Worm (Caenorhabditis elegans) whole organism, L1 larva: Measurements from ENCODE around the gene C30H6.5.

Source experiments
- C04F5.9 ChIP-seq: sonication (generic microtip); optimal IDR thresholded peaks from 2 replicates; lab custom pipeline; 2016; ENCODE audit warnings: missing genetic modification characterization, missing compliant biosample characterization
- C34B4.2 ChIP-seq: sonication (generic microtip); optimal IDR thresholded peaks from 2 replicates; lab custom pipeline; 2017; ENCODE audit warnings: mild to moderate bottlenecking, missing genetic modification characterization, missing compliant biosample characterization
- aha-1 ChIP-seq: fragments of 150-350 bp; optimal IDR thresholded peaks from 2 replicates; lab custom pipeline; 2014; ENCODE audit warnings: missing biosample characterization, missing genetic modification characterization
- aly-2 ChIP-seq: fragments of 150-350 bp; optimal IDR thresholded peaks from 2 replicates; lab custom pipeline; 2014; ENCODE audit warnings: missing biosample characterization, missing genetic modification characterization
- ceh-8 ChIP-seq: fragments of 200-800 bp; sonication (Bioruptor generic); optimal IDR thresholded peaks from 2 replicates; lab custom pipeline; 2018; ENCODE audit warnings: mild to moderate bottlenecking, missing genetic modification characterization, moderate library complexity, missing compliant biosample characterization
- ceh-82 ChIP-seq, 3 experiments: fragments of 150-350 bp in 1 of 3; sonication (generic microtip) in 2 of 3; optimal IDR thresholded peaks; 2 replicates each; lab custom pipeline; 2014 to 2017; ENCODE audit warnings: missing biosample characterization in 3 of 3, missing genetic modification characterization in 3 of 3
- ceh-90 ChIP-seq: sonication (generic microtip); optimal IDR thresholded peaks from 2 replicates; lab custom pipeline; 2016; ENCODE audit warnings: missing genetic modification characterization, missing compliant biosample characterization
- dpl-1 ChIP-seq, 3 experiments: fragments of 150-350 bp in 2 of 3; sonication (generic microtip) in 1 of 3; optimal IDR thresholded peaks; 2 replicates each; lab custom pipeline; 2014 to 2017; ENCODE audit warnings: missing biosample characterization in 3 of 3, missing genetic modification characterization in 3 of 3, missing genetic modification reagents in 3 of 3
- efl-1 ChIP-seq, 4 experiments: fragments of 150-350 bp; optimal IDR thresholded peaks in 3 of 4; peaks in 1 of 4; 1 replicate in 1 of 4; 2 replicates in 3 of 4; lab custom pipeline; 2014; ENCODE audit warnings: missing biosample characterization in 2 of 4, missing genetic modification characterization in 2 of 4, missing genetic modification reagents in 2 of 4
- egl-13 ChIP-seq: sonication (generic microtip); optimal IDR thresholded peaks from 2 replicates; lab custom pipeline; 2016; ENCODE audit warnings: missing genotype, missing genetic modification reagents, missing genetic modification characterization, missing compliant biosample characterization
- elt-2 ChIP-seq: sonication (generic microtip); optimal IDR thresholded peaks from 2 replicates; lab custom pipeline; 2016; ENCODE audit warnings: missing genetic modification characterization, mild to moderate bottlenecking, inconsistent platforms, missing compliant biosample characterization, missing genetic modification reagents
- fos-1 ChIP-seq: fragments of 150-350 bp; optimal IDR thresholded peaks from 2 replicates; lab custom pipeline; 2014; ENCODE audit warnings: missing biosample characterization, missing genetic modification characterization
- hpl-2 ChIP-seq: fragments of 150-350 bp; optimal IDR thresholded peaks from 2 replicates; lab custom pipeline; 2014; ENCODE audit warnings: missing biosample characterization, missing genetic modification reagents, missing genetic modification characterization
- irx-1 ChIP-seq: sonication (generic microtip); optimal IDR thresholded peaks from 2 replicates; lab custom pipeline; 2016; ENCODE audit warnings: missing genetic modification characterization, missing compliant biosample characterization
- isw-1 ChIP-seq: fragments of 200-800 bp; sonication (Bioruptor generic); IDR thresholded peaks from 2 replicates; pipeline ENCODE4 v1.3.6; 2022; ENCODE audit warnings: missing genetic modification characterization, missing compliant biosample characterization
- lin-13 ChIP-seq: fragments of 150-350 bp; optimal IDR thresholded peaks from 2 replicates; lab custom pipeline; 2014; ENCODE audit warnings: missing biosample characterization, missing genetic modification reagents, missing genetic modification characterization
- lin-14 ChIP-seq: fragments of 200-800 bp; sonication (Bioruptor generic); optimal IDR thresholded peaks from 2 replicates; lab custom pipeline; 2018; ENCODE audit warnings: mild to moderate bottlenecking, missing genetic modification characterization, moderate library complexity, missing compliant biosample characterization
- lin-15B ChIP-seq: fragments of 150-350 bp; sonication (generic microtip); optimal IDR thresholded peaks from 3 replicates; lab custom pipeline; 2014; ENCODE audit warnings: missing biosample characterization, missing genetic modification characterization
- lin-35 ChIP-seq, 2 experiments: fragments of 150-350 bp; optimal IDR thresholded peaks; 2 replicates each; lab custom pipeline; 2014; ENCODE audit warnings: missing biosample characterization in 2 of 2, missing genetic modification characterization in 2 of 2, missing genetic modification reagents in 2 of 2
- lir-3 ChIP-seq: sonication (generic microtip); optimal IDR thresholded peaks from 2 replicates; lab custom pipeline; 2016; ENCODE audit warnings: mild to moderate bottlenecking, missing genetic modification characterization, moderate library complexity, missing compliant biosample characterization; ENCODE audit not compliant: poor library complexity
- mef-2 ChIP-seq: fragments of 150-350 bp; optimal IDR thresholded peaks from 2 replicates; lab custom pipeline; 2014; ENCODE audit warnings: missing biosample characterization, missing genetic modification characterization
- nhr-11 ChIP-seq: fragments of 150-350 bp; optimal IDR thresholded peaks from 2 replicates; lab custom pipeline; 2014; ENCODE audit warnings: missing biosample characterization, missing genetic modification characterization
- nhr-20 ChIP-seq: sonication (generic microtip); optimal IDR thresholded peaks from 2 replicates; lab custom pipeline; 2016; ENCODE audit warnings: mild to moderate bottlenecking, missing genetic modification characterization, missing compliant biosample characterization
- nhr-28 ChIP-seq: fragments of 150-350 bp; optimal IDR thresholded peaks from 2 replicates; lab custom pipeline; 2014; ENCODE audit warnings: missing biosample characterization, missing genetic modification characterization
- nhr-47 ChIP-seq: sonication (generic microtip); optimal IDR thresholded peaks from 2 replicates; lab custom pipeline; 2016; ENCODE audit warnings: mild to moderate bottlenecking, missing genetic modification characterization, moderate library complexity, missing compliant biosample characterization
- nhr-71 ChIP-seq: sonication (generic microtip); optimal IDR thresholded peaks from 2 replicates; lab custom pipeline; 2016; ENCODE audit warnings: mild to moderate bottlenecking, missing genetic modification characterization, moderate library complexity, missing compliant biosample characterization
- nhr-76 ChIP-seq: sonication (generic microtip); optimal IDR thresholded peaks from 2 replicates; lab custom pipeline; 2017; ENCODE audit warnings: missing biosample characterization, missing genetic modification characterization
- nhr-77 ChIP-seq: fragments of 150-350 bp; optimal IDR thresholded peaks from 2 replicates; lab custom pipeline; 2014; ENCODE audit warnings: missing biosample characterization, missing genetic modification characterization
- nhr-84 ChIP-seq: sonication (generic microtip); optimal IDR thresholded peaks from 2 replicates; lab custom pipeline; 2017; ENCODE audit warnings: missing biosample characterization, missing genetic modification characterization
- nhr-90 ChIP-seq: sonication (generic microtip); optimal IDR thresholded peaks from 2 replicates; lab custom pipeline; 2016; ENCODE audit warnings: mild to moderate bottlenecking, missing genetic modification characterization, missing compliant biosample characterization; ENCODE audit not compliant: poor library complexity
- pax-3 ChIP-seq: fragments of 200-800 bp; sonication (Bioruptor generic); optimal IDR thresholded peaks from 2 replicates; lab custom pipeline; 2018; ENCODE audit warnings: mild to moderate bottlenecking, missing genetic modification characterization, moderate library complexity, missing compliant biosample characterization
- pqm-1 ChIP-seq: sonication (generic microtip); optimal IDR thresholded peaks from 3 replicates; lab custom pipeline; 2017; ENCODE audit warnings: missing biosample characterization, missing genetic modification characterization
- snu-23 ChIP-seq: sonication (generic microtip); optimal IDR thresholded peaks from 2 replicates; lab custom pipeline; 2016; ENCODE audit warnings: missing genetic modification characterization, missing compliant biosample characterization
- sox-4 ChIP-seq: sonication (generic microtip); optimal IDR thresholded peaks from 2 replicates; lab custom pipeline; 2016; ENCODE audit warnings: missing genetic modification characterization, missing compliant biosample characterization
- sptf-1 ChIP-seq: fragments of 150-350 bp; optimal IDR thresholded peaks from 2 replicates; lab custom pipeline; 2014; ENCODE audit warnings: missing biosample characterization, missing genetic modification characterization
- sup-37 ChIP-seq: fragments of 200-800 bp; sonication (Bioruptor generic); optimal IDR thresholded peaks from 2 replicates; lab custom pipeline; 2018; ENCODE audit warnings: mild to moderate bottlenecking, missing genetic modification characterization, missing compliant biosample characterization
- tlp-1 ChIP-seq: fragments of 150-350 bp; optimal IDR thresholded peaks from 2 replicates; lab custom pipeline; 2014; ENCODE audit warnings: missing biosample characterization, missing genetic modification characterization
- unc-30 ChIP-seq: sonication (generic microtip); optimal IDR thresholded peaks from 2 replicates; lab custom pipeline; 2017; ENCODE audit warnings: missing biosample characterization, missing genetic modification characterization
- unc-98 ChIP-seq: fragments of 200-800 bp; sonication (Bioruptor generic); IDR thresholded peaks from 2 replicates; pipeline ENCODE4 v1.3.6; 2022; ENCODE audit warnings: missing genetic modification characterization, missing compliant biosample characterization
- vab-15 ChIP-seq: sonication (generic microtip); optimal IDR thresholded peaks from 2 replicates; lab custom pipeline; 2017; ENCODE audit warnings: missing genotype, mild to moderate bottlenecking, missing genetic modification characterization, missing compliant biosample characterization
- zag-1 ChIP-seq: fragments of 150-350 bp; optimal IDR thresholded peaks from 2 replicates; lab custom pipeline; 2014; ENCODE audit warnings: missing biosample characterization, missing genetic modification characterization
- ztf-11 ChIP-seq, 2 experiments: sonication (generic microtip); optimal IDR thresholded peaks; 2 replicates each; lab custom pipeline; 2016 to 2017; ENCODE audit warnings: missing genetic modification characterization in 2 of 2, missing biosample characterization in 1 of 2, missing compliant biosample characterization in 1 of 2
- ztf-4 ChIP-seq: fragments of 150-350 bp; optimal IDR thresholded peaks from 2 replicates; lab custom pipeline; 2014; ENCODE audit warnings: missing biosample characterization, missing genetic modification characterization

C30H6.5 gene

DNA sequence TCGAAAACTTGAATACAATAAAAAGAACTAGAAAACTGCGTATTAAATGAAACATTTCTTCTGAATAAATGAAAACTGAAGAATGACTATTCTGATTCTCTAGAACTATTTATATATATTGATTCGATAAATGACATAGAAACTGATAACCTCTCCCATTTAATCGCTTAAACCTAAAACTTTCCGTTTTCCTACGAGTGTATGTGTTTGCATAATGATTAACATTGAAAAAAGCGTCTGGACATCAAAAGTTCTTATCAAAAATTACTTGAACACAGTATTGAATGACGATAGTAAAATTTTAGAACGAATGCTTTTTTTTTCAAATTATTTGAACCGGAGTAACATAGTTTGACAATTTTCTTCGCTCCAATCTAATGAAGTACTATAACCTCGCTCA, 29.4 kb upstream of the C30H6.5 start, which contains the start of gene C49C3.9:
C49C3.9 (minus strand) TSS at position 136 of the 400 bp plus-strand sequence.
- TF ChIP-seq lin-13 (GFP tag; lab: Kevin White, UChicago) (no peak), sptf-1 (tag; lab: Kevin White, UChicago) (no peak), nhr-90 (tag; lab: Kevin White, UChicago) (no peak), lir-3 (tag; lab: Kevin White, UChicago) (no peak), isw-1 (no peak), nhr-84 (tag; lab: Kevin White, UChicago) (no peak), nhr-11 (no peak), fos-1 (tag; lab: Kevin White, UChicago) (no peak), pax-3 (tag; lab: Kevin White, UChicago) (no peak), elt-2 (peak; percentile 85), pqm-1 (peak; percentile 21)
- TF ChIP-seq, all 84 proteins: peak for 2

ce11 chrIV:17342667-17343066, 28.9 kb upstream of the C30H6.5 start, which contains the start of gene C49C3.21:
TSS of gene C49C3.21 (plus strand) at chrIV:17342967.
- TF ChIP-seq nhr-77 (tag; lab: Kevin White, UChicago) (no peak), nhr-20 (no peak), lin-14 (GFP tag; lab: Kevin White, UChicago) (no peak), ceh-82 (tag; optimal IDR thresholded peaks at IDR 0.05; lab: Kevin White, UChicago) (no peak), sup-37 (GFP tag; lab: Kevin White, UChicago) (no peak), aly-2 (no peak), lin-35 (GFP tag; optimal IDR thresholded peaks at IDR 0.05; lab: Kevin White, UChicago) (no peak), ztf-11 (tag; optimal IDR thresholded peaks at IDR 0.05; lab: Kevin White, UChicago) (no peak), lir-3 (tag; lab: Kevin White, UChicago) (no peak), hpl-2 (GFP tag; lab: Kevin White, UChicago) (no peak), efl-1 (optimal IDR thresholded peaks at IDR 0.05; lab: Kevin White, UChicago) (no peak), efl-1 (GFP tag; optimal IDR thresholded peaks at IDR 0.05 in 1 of 2; lab: Kevin White, UChicago) (no peak), mef-2 (tag; lab: Kevin White, UChicago) (no peak), sptf-1 (tag; lab: Kevin White, UChicago) (no peak), irx-1 (tag; lab: Kevin White, UChicago) (no peak), snu-23 (no peak), aha-1 (no peak), ceh-90 (tag; lab: Kevin White, UChicago) (no peak)

- TF ChIP-seq nhr-71 (tag; lab: Kevin White, UChicago) (no peak), nhr-77 (tag; lab: Kevin White, UChicago) (no peak), irx-1 (tag; lab: Kevin White, UChicago) (no peak), C34B4.2 (tag; lab: Kevin White, UChicago) (no peak), ceh-82 (tag; optimal IDR thresholded peaks at IDR 0.05; lab: Kevin White, UChicago) (no peak), dpl-1 (GFP tag; optimal IDR thresholded peaks at IDR 0.05; lab: Kevin White, UChicago) (no peak), nhr-28 (tag; lab: Kevin White, UChicago) (no peak), ztf-4 (tag; lab: Kevin White, UChicago) (no peak), C04F5.9 (tag; lab: Kevin White, UChicago) (no peak), tlp-1 (no peak), lin-15B (tag; lab: Kevin White, UChicago) (no peak)
Observed at ce11 chrIV:17343482-17343881, 28.1 kb upstream of the C30H6.5 start, which contains the start of gene C49C3.11. TSS of gene C49C3.11 (plus strand) at chrIV:17343782.

ce11 chrIV:17346599-17347218, 24.9 kb upstream of the C30H6.5 start, which contains the start of the genes clec-197 and clec-198:
TSS of gene clec-197 (minus strand) at chrIV:17346699.
TSS of gene clec-198 (plus strand) at chrIV:17347168.
- TF ChIP-seq nhr-71 (tag; lab: Kevin White, UChicago) (no peak), sptf-1 (tag; lab: Kevin White, UChicago) (no peak), lin-15B (tag; lab: Kevin White, UChicago) (no peak), nhr-11 (no peak), zag-1 (tag; lab: Kevin White, UChicago) (no peak), egl-13 (tag; lab: Kevin White, UChicago) (no peak), ceh-8 (GFP tag; lab: Kevin White, UChicago) (no peak), C34B4.2 (tag; lab: Kevin White, UChicago) (no peak), vab-15 (no peak), irx-1 (tag; lab: Kevin White, UChicago) (no peak), nhr-76 (tag; lab: Kevin White, UChicago) (no peak), unc-30 (tag; lab: Kevin White, UChicago) (no peak), lin-13 (GFP tag; lab: Kevin White, UChicago) (no peak), nhr-47 (tag; lab: Kevin White, UChicago) (no peak), sox-4 (tag; lab: Kevin White, UChicago) (no peak), aha-1 (no peak), unc-98 (GFP tag; lab: Robert Waterston, UW) (no peak)
- TF ChIP-seq, all 84 proteins: peak for 0
